Worm (Caenorhabditis elegans) whole organism, early embryonic: ENCODE data around the gene fbxb-84.

Experiments
- B0310.2 ChIP-seq: sonication (generic microtip); optimal IDR thresholded peaks from 2 replicates; lab custom pipeline; 2016; ENCODE audit warnings: mild to moderate bottlenecking, missing genetic modification characterization, missing compliant biosample characterization
- F13C5.2 ChIP-seq: sonication (generic microtip); optimal IDR thresholded peaks from 2 replicates; lab custom pipeline; 2017; ENCODE audit warnings: mild to moderate bottlenecking, missing genetic modification characterization, inconsistent platforms, missing compliant biosample characterization
- aly-1 ChIP-seq: sonication (generic microtip); optimal IDR thresholded peaks from 2 replicates; lab custom pipeline; 2016; ENCODE audit warnings: missing genetic modification characterization, missing compliant biosample characterization
- ama-1 ChIP-seq: fragments of 150-350 bp; optimal IDR thresholded peaks from 2 replicates; lab custom pipeline; 2014
- ceh-13 ChIP-seq: fragments of 200-800 bp; sonication (Bioruptor generic); optimal IDR thresholded peaks from 2 replicates; lab custom pipeline; 2018; ENCODE audit warnings: mild to moderate bottlenecking, missing genetic modification characterization, missing compliant biosample characterization
- ceh-36 ChIP-seq: sonication (generic microtip); optimal IDR thresholded peaks from 2 replicates; lab custom pipeline; 2016; ENCODE audit warnings: missing genetic modification characterization, inconsistent platforms, missing compliant biosample characterization
- ets-7 ChIP-seq: sonication (generic microtip); optimal IDR thresholded peaks from 2 replicates; lab custom pipeline; 2016; ENCODE audit warnings: missing genotype, missing genetic modification characterization, missing compliant biosample characterization
- flt-1 ChIP-seq: fragments of 200-800 bp; sonication (Bioruptor generic); IDR thresholded peaks from 2 replicates; pipeline ENCODE4 v1.3.6; 2022; ENCODE audit warnings: missing genetic modification characterization, missing compliant biosample characterization
- hmbx-1 ChIP-seq: sonication (generic microtip); optimal IDR thresholded peaks from 2 replicates; lab custom pipeline; 2016; ENCODE audit warnings: mild to moderate bottlenecking, missing genetic modification characterization, missing compliant biosample characterization
- hmg-4 ChIP-seq: fragments of 200-800 bp; sonication (Bioruptor generic); optimal IDR thresholded peaks from 2 replicates; lab custom pipeline; 2018; ENCODE audit warnings: mild to moderate bottlenecking, missing genetic modification characterization, missing compliant biosample characterization
- hnd-1 ChIP-seq: sonication (generic microtip); optimal IDR thresholded peaks from 2 replicates; lab custom pipeline; 2016; ENCODE audit warnings: missing genetic modification characterization, missing compliant biosample characterization
- pes-1 ChIP-seq: fragments of 200-800 bp; sonication (Bioruptor generic); IDR thresholded peaks from 2 replicates; pipeline ENCODE4 v1.3.6; 2022; ENCODE audit warnings: missing genetic modification reagents, missing genetic modification characterization, missing compliant biosample characterization
- scrt-1 ChIP-seq: fragments of 200-800 bp; sonication (Bioruptor generic); IDR thresholded peaks from 2 replicates; pipeline ENCODE4 v1.3.6; 2022; ENCODE audit warnings: missing genetic modification characterization, missing compliant biosample characterization
- sea-1 ChIP-seq: fragments of 200-800 bp; sonication (Bioruptor generic); conservative IDR thresholded peaks from 2 replicates; pipeline ENCODE4 v1.3.6; 2022; ENCODE audit warnings: missing genetic modification characterization, missing compliant biosample characterization
- tbx-11 ChIP-seq: fragments of 200-800 bp; sonication (Bioruptor generic); IDR thresholded peaks from 2 replicates; pipeline ENCODE4 v1.3.6; 2022; ENCODE audit warnings: missing genetic modification characterization, missing compliant biosample characterization
- tbx-37 ChIP-seq: fragments of 200-800 bp; sonication (Bioruptor generic); conservative IDR thresholded peaks from 2 replicates; pipeline ENCODE4 v1.3.6; 2022; ENCODE audit warnings: missing genetic modification reagents, missing genetic modification characterization, missing compliant biosample characterization
- tra-4 ChIP-seq: sonication (generic microtip); optimal IDR thresholded peaks from 2 replicates; lab custom pipeline; 2017; ENCODE audit warnings: missing genetic modification characterization, missing compliant biosample characterization

The fbxb-84 gene

DNA sequence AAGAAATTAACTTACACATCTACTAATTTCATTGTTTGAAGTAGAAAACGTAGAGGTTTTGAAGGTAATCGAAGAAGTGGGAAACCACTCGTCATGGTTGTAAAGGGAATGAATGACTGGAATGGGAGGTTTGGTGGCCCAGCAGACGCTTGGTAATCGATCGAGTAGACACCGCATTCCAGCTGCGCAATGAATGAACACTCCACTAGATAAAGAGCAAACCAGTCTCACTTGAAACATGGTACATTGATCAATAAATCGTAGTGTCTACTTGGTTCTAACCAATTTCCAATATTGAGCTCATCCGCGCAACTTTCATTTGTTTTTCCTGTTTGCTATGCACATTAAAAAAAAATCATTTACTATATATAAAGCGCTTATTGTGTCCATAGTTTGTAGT lies at the start of gene fbxb-84:
Gene fbxb-84 (minus strand): TSS at position 101 of the 400 bp plus-strand sequence.
- no peak for TF ChIP-seq scrt-1 (GFP tag; lab: Robert Waterston, UW)
- TF ChIP-seq ama-1 (lab: Kevin White, UChicago), result no peak
- no peak for TF ChIP-seq hmg-4 (GFP tag; lab: Kevin White, UChicago)
- no peak for TF ChIP-seq ets-7 (tag; lab: Kevin White, UChicago)
- no peak for TF ChIP-seq aly-1
- TF ChIP-seq F13C5.2, result no peak
- no peak for TF ChIP-seq B0310.2 (tag; lab: Kevin White, UChicago)
- TF ChIP-seq tra-4 (tag; lab: Kevin White, UChicago), result no peak
- TF ChIP-seq ceh-13, result no peak
- no peak for TF ChIP-seq flt-1 (GFP tag; lab: Robert Waterston, UW)
- no peak for TF ChIP-seq pes-1 (GFP tag; lab: Robert Waterston, UW)
- TF ChIP-seq sea-1 (GFP tag; lab: Robert Waterston, UW), result no peak
- TF ChIP-seq ceh-36, result no peak
- TF ChIP-seq hmbx-1, result no peak
- TF ChIP-seq hnd-1 (tag; lab: Kevin White, UChicago), result no peak
- TF ChIP-seq tbx-11 (GFP tag; lab: Robert Waterston, UW), result no peak
- no peak for TF ChIP-seq tbx-37 (GFP tag; lab: Robert Waterston, UW)

DNA sequence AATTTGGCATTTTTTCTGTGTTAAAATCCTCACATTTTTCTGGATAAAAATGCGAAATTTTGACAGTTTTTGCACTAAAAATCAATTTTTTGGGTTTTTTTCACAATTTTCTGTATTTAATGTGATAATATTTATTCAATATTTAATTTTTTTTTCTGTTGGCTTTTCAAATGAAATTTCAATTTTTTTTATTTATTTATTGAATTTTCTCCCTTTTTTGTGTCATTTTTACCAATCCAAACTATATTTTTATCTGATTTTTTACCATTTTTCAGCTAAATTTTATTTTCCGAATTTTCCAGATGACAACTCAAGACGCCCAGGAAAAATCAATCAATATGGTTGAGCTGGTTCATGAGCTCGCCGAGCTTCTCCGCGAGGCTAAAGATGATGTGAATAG lies 47.9 kb upstream of the fbxb-84 start, which contains the start of gene F40G9.17:
Gene F40G9.17 (plus strand): TSS at position 301 of the 400 bp plus-strand sequence.
- TF ChIP-seq flt-1 (GFP tag; lab: Robert Waterston, UW) (no peak), scrt-1 (GFP tag; lab: Robert Waterston, UW) (no peak), hnd-1 (tag; lab: Kevin White, UChicago) (no peak), tbx-37 (GFP tag; lab: Robert Waterston, UW) (no peak), ets-7 (tag; lab: Kevin White, UChicago) (no peak), tbx-11 (GFP tag; lab: Robert Waterston, UW) (no peak), F13C5.2 (no peak), ama-1 (lab: Kevin White, UChicago) (no peak), tra-4 (tag; lab: Kevin White, UChicago) (no peak), B0310.2 (tag; lab: Kevin White, UChicago) (no peak), sea-1 (GFP tag; lab: Robert Waterston, UW) (no peak), ceh-13 (no peak), ceh-36 (no peak), pes-1 (GFP tag; lab: Robert Waterston, UW) (no peak), aly-1 (no peak), hmbx-1 (no peak)

DNA sequence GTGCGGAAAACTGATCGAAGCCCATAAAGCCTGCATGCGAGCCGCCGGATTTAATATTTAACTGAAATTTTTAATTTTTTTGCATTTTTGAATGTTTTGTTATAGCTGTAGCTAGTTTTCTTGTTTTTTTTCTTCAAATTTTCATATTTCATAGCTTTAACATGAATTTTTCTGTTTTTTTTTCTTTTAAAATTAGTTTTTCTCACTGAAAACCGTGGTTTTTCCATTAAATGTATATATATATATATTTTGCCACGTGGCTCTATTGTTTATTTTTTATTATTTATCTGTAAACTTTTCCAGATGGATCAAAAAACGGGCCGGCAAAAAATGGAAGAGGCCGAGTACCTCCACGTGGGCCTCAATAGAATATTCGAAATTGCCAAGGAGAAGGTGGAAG lies 45.5 kb upstream of the fbxb-84 start, which contains the start of gene sec-20:
Gene sec-20 (plus strand): TSS at position 301 of the 400 bp plus-strand sequence.
- TF ChIP-seq hmg-4 (GFP tag; lab: Kevin White, UChicago), result no peak

DNA sequence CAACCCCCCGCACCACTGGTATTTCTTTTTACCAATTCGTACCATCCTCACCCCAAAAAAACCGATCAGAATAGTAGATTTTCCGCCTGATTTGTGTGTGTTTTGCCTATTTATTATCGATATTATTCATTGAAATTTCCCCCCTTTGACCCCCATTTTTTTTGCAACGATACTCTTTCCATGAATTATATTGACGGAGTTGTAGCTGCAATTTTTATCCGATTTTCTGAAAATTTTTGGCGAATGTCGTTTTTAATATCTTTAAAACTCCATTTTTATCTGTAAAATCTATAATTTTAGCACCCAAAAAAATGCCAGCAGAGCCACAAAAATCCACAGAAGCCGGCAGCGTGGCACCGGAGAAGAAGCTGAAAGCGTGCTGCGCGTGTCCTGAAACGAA lies 44.4 kb upstream of the fbxb-84 start, which contains the start of gene cox-17:
Gene cox-17 (plus strand): TSS at position 301 of the 400 bp plus-strand sequence.
- TF ChIP-seq ama-1 (lab: Kevin White, UChicago), result no peak

ce11 chrIII:189280-189679 lies 43.0 kb upstream of the fbxb-84 start:
- TF ChIP-seq ceh-36 (no peak), tbx-37 (GFP tag; lab: Robert Waterston, UW) (no peak), scrt-1 (GFP tag; lab: Robert Waterston, UW) (no peak), tra-4 (tag; lab: Kevin White, UChicago) (no peak), aly-1 (no peak), sea-1 (GFP tag; lab: Robert Waterston, UW) (no peak), hmbx-1 (no peak), hnd-1 (tag; lab: Kevin White, UChicago) (no peak), ama-1 (lab: Kevin White, UChicago) (no peak), tbx-11 (GFP tag; lab: Robert Waterston, UW) (no peak), hmg-4 (GFP tag; lab: Kevin White, UChicago) (no peak), F13C5.2 (no peak), ceh-13 (no peak)

ce11 chrIII:188426-188888 lies 42.2 kb upstream of the fbxb-84 start, which contains the start of gene ubc-20:
TSS of gene ubc-20 (plus strand) at chrIII:188838.
- TF ChIP-seq B0310.2 (tag; lab: Kevin White, UChicago) (no peak), ama-1 (lab: Kevin White, UChicago) (no peak), hmg-4 (GFP tag; lab: Kevin White, UChicago) (no peak), ets-7 (tag; lab: Kevin White, UChicago) (no peak), ceh-36 (no peak), F13C5.2 (no peak), tbx-37 (GFP tag; lab: Robert Waterston, UW) (no peak), tbx-11 (GFP tag; lab: Robert Waterston, UW) (no peak), tra-4 (tag; lab: Kevin White, UChicago) (no peak), flt-1 (GFP tag; lab: Robert Waterston, UW) (no peak), aly-1 (no peak), sea-1 (GFP tag; lab: Robert Waterston, UW) (no peak), hmbx-1 (no peak), pes-1 (GFP tag; lab: Robert Waterston, UW) (no peak), scrt-1 (GFP tag; lab: Robert Waterston, UW) (no peak)

DNA sequence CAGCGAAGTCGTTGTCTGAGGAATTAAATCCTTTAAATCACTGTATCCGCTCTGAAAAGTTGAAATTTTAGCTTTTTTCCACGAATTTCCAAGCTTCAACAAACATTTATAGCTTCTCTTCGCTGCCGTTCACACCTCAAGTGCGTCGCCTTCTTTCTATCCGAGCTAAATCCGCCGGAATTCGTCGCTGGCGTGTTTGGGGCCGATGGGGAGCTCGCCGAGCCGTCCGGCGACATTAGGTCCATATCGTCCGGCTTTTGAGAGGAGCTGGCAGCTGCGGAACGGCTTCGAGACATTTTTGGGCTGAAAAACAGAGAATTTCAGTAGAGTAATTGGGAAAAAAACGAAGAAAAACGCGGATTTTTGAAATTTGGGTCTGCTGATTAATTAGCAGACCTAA lies 41.6 kb upstream of the fbxb-84 start, which contains the start of gene mxl-2:
Gene mxl-2 (minus strand): TSS at position 303 of the 400 bp plus-strand sequence.
- TF ChIP-seq F13C5.2, result no peak
- TF ChIP-seq ceh-36, result no peak
- no peak for TF ChIP-seq tbx-37 (GFP tag; lab: Robert Waterston, UW)
- no peak for TF ChIP-seq B0310.2 (tag; lab: Kevin White, UChicago)
- TF ChIP-seq sea-1 (GFP tag; lab: Robert Waterston, UW), result no peak
- TF ChIP-seq flt-1 (GFP tag; lab: Robert Waterston, UW), result no peak
- no peak for TF ChIP-seq aly-1
- no peak for TF ChIP-seq hnd-1 (tag; lab: Kevin White, UChicago)
- TF ChIP-seq hmbx-1, result no peak
- no peak for TF ChIP-seq pes-1 (GFP tag; lab: Robert Waterston, UW)
- no peak for TF ChIP-seq ama-1 (lab: Kevin White, UChicago)
- no peak for TF ChIP-seq hmg-4 (GFP tag; lab: Kevin White, UChicago)
- no peak for TF ChIP-seq ets-7 (tag; lab: Kevin White, UChicago)
- no peak for TF ChIP-seq tra-4 (tag; lab: Kevin White, UChicago)
